Worm (Caenorhabditis elegans): ENCODE results near the gene C02B8.7.

C02B8.7 gene

ce11 chrX:8150621-8151020 is 12.9 kb upstream of the C02B8.7 start, which contains the start of gene F22F1.2:
Gene F22F1.2 (minus strand): TSS chrX:8150721.
- TF ChIP-seq him-1 (tag; optimal IDR thresholded peaks at IDR 0.05), result no peak
- TF ChIP-seq dao-5 (tag; optimal IDR thresholded peaks at IDR 0.05), result no peak
- no peak for TF ChIP-seq W03F9.2 (tag; optimal IDR thresholded peaks at IDR 0.05)

- no peak for TF ChIP-seq dao-5 (tag; optimal IDR thresholded peaks at IDR 0.05)
- no peak for TF ChIP-seq W03F9.2 (tag; optimal IDR thresholded peaks at IDR 0.05)
- no peak for TF ChIP-seq him-1 (tag; optimal IDR thresholded peaks at IDR 0.05)
Measured at ce11 chrX:8148993-8149392, 11.3 kb upstream of the C02B8.7 start.

ce11 chrX:8147398-8147797 is 9.7 kb upstream of the C02B8.7 start, which contains the start of gene C02B8.1:
Gene C02B8.1 (plus strand): TSS chrX:8147698.
- TF ChIP-seq dao-5 (tag; optimal IDR thresholded peaks at IDR 0.05), result no peak
- no peak for TF ChIP-seq him-1 (tag; optimal IDR thresholded peaks at IDR 0.05)
- TF ChIP-seq W03F9.2 (tag; optimal IDR thresholded peaks at IDR 0.05), result no peak

ce11 chrX:8139146-8139545 is 1.5 kb upstream of the C02B8.7 start, which contains the start of gene C02B8.3:
Gene C02B8.3 (plus strand): TSS chrX:8139446.
- TF ChIP-seq him-1 (tag; optimal IDR thresholded peaks at IDR 0.05) (no peak), W03F9.2 (tag; optimal IDR thresholded peaks at IDR 0.05) (no peak), dao-5 (tag; optimal IDR thresholded peaks at IDR 0.05) (no peak)

- TF ChIP-seq dao-5 (tag; optimal IDR thresholded peaks at IDR 0.05), result no peak
- TF ChIP-seq W03F9.2 (tag; optimal IDR thresholded peaks at IDR 0.05), result peak; percentile 48
- TF ChIP-seq him-1 (tag; optimal IDR thresholded peaks at IDR 0.05), result no peak
Measured at ce11 chrX:8136276-8136891, 1.3 kb downstream of the C02B8.7 start, which contains the start of gene C02B8.6. Gene C02B8.6 (minus strand): TSS chrX:8136326.

- TF ChIP-seq him-1 (tag; optimal IDR thresholded peaks at IDR 0.05) (no peak), dao-5 (tag; optimal IDR thresholded peaks at IDR 0.05) (no peak), W03F9.2 (tag; optimal IDR thresholded peaks at IDR 0.05) (no peak)
Measured at ce11 chrX:8129543-8129942, 8.1 kb downstream of the C02B8.7 start, which contains the start of gene frpr-1. Gene frpr-1 (minus strand): TSS chrX:8129643.

- TF ChIP-seq him-1 (tag; optimal IDR thresholded peaks at IDR 0.05), result no peak
- TF ChIP-seq dao-5 (tag; optimal IDR thresholded peaks at IDR 0.05), result no peak
- no peak for TF ChIP-seq W03F9.2 (tag; optimal IDR thresholded peaks at IDR 0.05)
Measured at ce11 chrX:8123194-8123593, 14.5 kb downstream of the C02B8.7 start, which contains the start of gene C02B8.12. Gene C02B8.12 (minus strand): TSS chrX:8123368.

- TF ChIP-seq him-1 (tag; optimal IDR thresholded peaks at IDR 0.05), result no peak
- TF ChIP-seq dao-5 (tag; optimal IDR thresholded peaks at IDR 0.05), result no peak
- TF ChIP-seq W03F9.2 (tag; optimal IDR thresholded peaks at IDR 0.05), result no peak
Measured at ce11 chrX:8120281-8120680, 17.4 kb downstream of the C02B8.7 start.

ce11 chrX:8117827-8118317 is 19.8 kb downstream of the C02B8.7 start:
- TF ChIP-seq him-1 (tag; optimal IDR thresholded peaks at IDR 0.05) (no peak), dao-5 (tag; optimal IDR thresholded peaks at IDR 0.05) (no peak), W03F9.2 (tag; optimal IDR thresholded peaks at IDR 0.05) (no peak)

- TF ChIP-seq dao-5 (tag; optimal IDR thresholded peaks at IDR 0.05), result no peak
- TF ChIP-seq W03F9.2 (tag; optimal IDR thresholded peaks at IDR 0.05), result no peak
- no peak for TF ChIP-seq him-1 (tag; optimal IDR thresholded peaks at IDR 0.05)
Measured at ce11 chrX:8116157-8116556, 21.5 kb downstream of the C02B8.7 start, which contains the start of gene hlh-8. Gene hlh-8 (plus strand): TSS chrX:8116457.

- TF ChIP-seq dao-5 (tag; optimal IDR thresholded peaks at IDR 0.05), result no peak
- TF ChIP-seq W03F9.2 (tag; optimal IDR thresholded peaks at IDR 0.05), result no peak
- TF ChIP-seq him-1 (tag; optimal IDR thresholded peaks at IDR 0.05), result no peak
Measured at ce11 chrX:8110193-8110592, 27.5 kb downstream of the C02B8.7 start, which contains the start of gene K07E3.1. Gene K07E3.1 (plus strand): TSS chrX:8110439.

ce11 chrX:8109531-8109930 is 28.1 kb downstream of the C02B8.7 start:
- TF ChIP-seq dao-5 (tag; optimal IDR thresholded peaks at IDR 0.05), result no peak
- TF ChIP-seq him-1 (tag; optimal IDR thresholded peaks at IDR 0.05), result no peak
- TF ChIP-seq W03F9.2 (tag; optimal IDR thresholded peaks at IDR 0.05), result peak; percentile 24

- TF ChIP-seq W03F9.2 (tag; optimal IDR thresholded peaks at IDR 0.05) (no peak), him-1 (tag; optimal IDR thresholded peaks at IDR 0.05) (no peak), dao-5 (tag; optimal IDR thresholded peaks at IDR 0.05) (no peak)
Measured at ce11 chrX:8107921-8108320, 29.8 kb downstream of the C02B8.7 start, which contains the start of gene K07E3.9. Gene K07E3.9 (plus strand): TSS chrX:8108221.

ce11 chrX:8103899-8104298 is 33.8 kb downstream of the C02B8.7 start, which contains the start of gene K07E3.2:
Gene K07E3.2 (plus strand): TSS chrX:8104298.
- no peak for TF ChIP-seq W03F9.2 (tag; optimal IDR thresholded peaks at IDR 0.05)

All from whole organism, L4/young adult.